Worm (Caenorhabditis elegans) whole organism, late embryonic: ENCODE data around the gene xpb-1.

Experiments used
- F13H6.1 ChIP-seq: sonication (generic microtip); optimal IDR thresholded peaks from 2 replicates; lab custom pipeline; 2016; ENCODE audit warnings: missing genetic modification characterization, missing compliant biosample characterization
- K02D7.2 ChIP-seq: sonication (generic microtip); optimal IDR thresholded peaks from 2 replicates; lab custom pipeline; 2017; ENCODE audit warnings: mild to moderate bottlenecking, missing genetic modification characterization, missing compliant biosample characterization
- Y22D7AL.16 ChIP-seq: sonication (generic microtip); optimal IDR thresholded peaks from 2 replicates; lab custom pipeline; 2016; ENCODE audit warnings: missing genetic modification characterization, missing compliant biosample characterization
- ahr-1 ChIP-seq: sonication (generic microtip); optimal IDR thresholded peaks from 2 replicates; lab custom pipeline; 2016; ENCODE audit warnings: missing genetic modification characterization, missing compliant biosample characterization
- ama-1 ChIP-seq: fragments of 150-350 bp; optimal IDR thresholded peaks from 2 replicates; lab custom pipeline; 2014
- ceh-19 ChIP-seq: fragments of 200-800 bp; sonication (Bioruptor generic); optimal IDR thresholded peaks from 2 replicates; lab custom pipeline; 2018; ENCODE audit warnings: mild to moderate bottlenecking, missing genetic modification characterization, missing compliant biosample characterization
- ceh-22 ChIP-seq: sonication (generic microtip); optimal IDR thresholded peaks from 2 replicates; lab custom pipeline; 2017; ENCODE audit warnings: missing biosample characterization, missing genetic modification characterization
- ceh-24 ChIP-seq: sonication (generic microtip); optimal IDR thresholded peaks from 2 replicates; lab custom pipeline; 2016; ENCODE audit warnings: mild to moderate bottlenecking, missing genetic modification characterization, missing compliant biosample characterization
- ceh-45 ChIP-seq: fragments of 200-800 bp; sonication (Bioruptor generic); IDR thresholded peaks from 2 replicates; pipeline ENCODE4 v1.3.6; 2022; ENCODE audit warnings: missing genetic modification reagents, missing genetic modification characterization, missing compliant biosample characterization
- ceh-48 ChIP-seq: sonication (generic microtip); optimal IDR thresholded peaks from 2 replicates; lab custom pipeline; 2016; ENCODE audit warnings: missing genetic modification characterization, inconsistent platforms, missing compliant biosample characterization
- ceh-6 ChIP-seq: fragments of 200-800 bp; sonication (Bioruptor generic); optimal IDR thresholded peaks from 2 replicates; lab custom pipeline; 2018; ENCODE audit warnings: mild to moderate bottlenecking, missing genetic modification characterization, missing compliant biosample characterization
- ceh-9 ChIP-seq: sonication (generic microtip); optimal IDR thresholded peaks from 2 replicates; lab custom pipeline; 2016; ENCODE audit warnings: mild to moderate bottlenecking, missing genetic modification characterization, inconsistent platforms, missing compliant biosample characterization
- che-1 ChIP-seq: sonication (generic microtip); optimal IDR thresholded peaks from 2 replicates; lab custom pipeline; 2016; ENCODE audit warnings: mild to moderate bottlenecking, missing genetic modification characterization, missing compliant biosample characterization
- dmd-4 ChIP-seq: sonication (generic microtip); optimal IDR thresholded peaks from 2 replicates; lab custom pipeline; 2016; ENCODE audit warnings: borderline replicate concordance, missing genetic modification characterization, missing compliant biosample characterization
- dve-1 ChIP-seq: sonication (generic microtip); optimal IDR thresholded peaks from 2 replicates; lab custom pipeline; 2017; ENCODE audit warnings: antibody characterized with exemption, mild to moderate bottlenecking, missing genetic modification characterization, missing compliant biosample characterization
- ets-4 ChIP-seq: sonication (generic microtip); optimal IDR thresholded peaks from 2 replicates; lab custom pipeline; 2016; ENCODE audit warnings: missing genetic modification characterization, missing compliant biosample characterization
- eyg-1 ChIP-seq: sonication (generic microtip); optimal IDR thresholded peaks from 2 replicates; lab custom pipeline; 2016; ENCODE audit warnings: missing genotype, missing genetic modification characterization, missing compliant biosample characterization
- fax-1 ChIP-seq: sonication (generic microtip); optimal IDR thresholded peaks from 2 replicates; lab custom pipeline; 2016; ENCODE audit warnings: missing genotype, missing genetic modification characterization, missing compliant biosample characterization
- fkh-10 ChIP-seq: fragments of 150-350 bp; optimal IDR thresholded peaks from 2 replicates; lab custom pipeline; 2014; ENCODE audit warnings: missing biosample characterization, missing genetic modification reagents, missing genetic modification characterization
- gmeb-2 ChIP-seq: sonication (generic microtip); optimal IDR thresholded peaks from 2 replicates; lab custom pipeline; 2016; ENCODE audit warnings: missing genetic modification characterization, inconsistent platforms, missing compliant biosample characterization
- hlh-6 ChIP-seq: sonication (generic microtip); optimal IDR thresholded peaks from 2 replicates; lab custom pipeline; 2016; ENCODE audit warnings: missing genotype, missing genetic modification characterization, missing compliant biosample characterization
- lim-6 ChIP-seq: sonication (generic microtip); optimal IDR thresholded peaks from 2 replicates; lab custom pipeline; 2016; ENCODE audit warnings: missing genetic modification characterization, missing compliant biosample characterization
- lin-11 ChIP-seq: fragments of 200-800 bp; sonication (Bioruptor generic); optimal IDR thresholded peaks from 2 replicates; lab custom pipeline; 2018; ENCODE audit warnings: mild to moderate bottlenecking, missing genetic modification characterization, missing compliant biosample characterization
- nhr-232 ChIP-seq: sonication (generic microtip); optimal IDR thresholded peaks from 2 replicates; lab custom pipeline; 2016; ENCODE audit warnings: missing genetic modification characterization, missing compliant biosample characterization
- npax-4 ChIP-seq: sonication (generic microtip); optimal IDR thresholded peaks from 2 replicates; lab custom pipeline; 2016; ENCODE audit warnings: missing genetic modification characterization, missing compliant biosample characterization
- odd-2 ChIP-seq: sonication (generic microtip); optimal IDR thresholded peaks from 2 replicates; lab custom pipeline; 2017; ENCODE audit warnings: antibody characterized with exemption, mild to moderate bottlenecking, missing genetic modification characterization, missing compliant biosample characterization
- pat-9 ChIP-seq: fragments of 200-800 bp; sonication (Bioruptor generic); optimal IDR thresholded peaks from 2 replicates; lab custom pipeline; 2018; ENCODE audit warnings: mild to moderate bottlenecking, missing genetic modification characterization, moderate library complexity, missing compliant biosample characterization
- pha-2 ChIP-seq: sonication (generic microtip); optimal IDR thresholded peaks from 2 replicates; lab custom pipeline; 2017; ENCODE audit warnings: mild to moderate bottlenecking, missing genetic modification characterization, missing compliant biosample characterization
- pros-1 ChIP-seq: fragments of 150-350 bp; optimal IDR thresholded peaks from 2 replicates; lab custom pipeline; 2014; ENCODE audit warnings: missing biosample characterization, missing genetic modification reagents, missing genetic modification characterization
- ref-2 ChIP-seq: sonication (generic microtip); optimal IDR thresholded peaks from 2 replicates; lab custom pipeline; 2016; ENCODE audit warnings: missing genetic modification characterization, missing compliant biosample characterization
- rnt-1 ChIP-seq: sonication (generic microtip); optimal IDR thresholded peaks from 2 replicates; lab custom pipeline; 2016; ENCODE audit warnings: missing genetic modification characterization, missing compliant biosample characterization
- sdc-2 ChIP-seq: sonication (generic microtip); optimal IDR thresholded peaks from 2 replicates; lab custom pipeline; 2016; ENCODE audit warnings: missing genotype, missing genetic modification characterization, missing compliant biosample characterization
- sox-4 ChIP-seq: sonication (generic microtip); optimal IDR thresholded peaks from 2 replicates; lab custom pipeline; 2017; ENCODE audit warnings: mild to moderate bottlenecking, missing genetic modification characterization, inconsistent platforms, missing compliant biosample characterization
- unc-42 ChIP-seq: sonication (generic microtip); optimal IDR thresholded peaks from 2 replicates; lab custom pipeline; 2016; ENCODE audit warnings: missing genotype, missing genetic modification characterization, missing compliant biosample characterization
- unc-55 ChIP-seq: sonication (generic microtip); optimal IDR thresholded peaks from 2 replicates; lab custom pipeline; 2017; ENCODE audit warnings: missing biosample characterization, missing genetic modification reagents, missing genetic modification characterization
- unc-86 ChIP-seq: sonication (generic microtip); optimal IDR thresholded peaks from 2 replicates; lab custom pipeline; 2016; ENCODE audit warnings: missing genetic modification characterization, missing compliant biosample characterization

xpb-1 gene

ce11 chrIII:11523504-11524025 lies 2.9 kb upstream of the xpb-1 start, which contains the start of the genes Y66D12A.16 and such-1:
TSS of gene Y66D12A.16 (plus strand) at chrIII:11523554.
TSS of gene such-1 (minus strand) at chrIII:11523759.
- TF ChIP-seq pat-9 (tag; lab: Kevin White, UChicago) (no peak), ets-4 (tag; lab: Kevin White, UChicago) (no peak), ceh-19 (GFP tag; lab: Kevin White, UChicago) (no peak), dve-1 (tag; lab: Kevin White, UChicago) (no peak), ceh-22 (tag; lab: Kevin White, UChicago) (no peak), hlh-6 (tag; lab: Kevin White, UChicago) (no peak), fax-1 (tag; lab: Kevin White, UChicago) (no peak), unc-86 (tag; lab: Kevin White, UChicago) (no peak), sdc-2 (no peak), odd-2 (tag; lab: Kevin White, UChicago) (no peak), gmeb-2 (no peak), pros-1 (tag; lab: Kevin White, UChicago) (no peak), ahr-1 (tag; lab: Kevin White, UChicago) (no peak), lim-6 (tag; lab: Kevin White, UChicago) (no peak), ceh-48 (no peak), nhr-232 (tag; lab: Kevin White, UChicago) (no peak), F13H6.1 (tag; lab: Kevin White, UChicago) (no peak), lin-11 (tag; lab: Kevin White, UChicago) (no peak), pha-2 (tag; lab: Kevin White, UChicago) (no peak)

DNA sequence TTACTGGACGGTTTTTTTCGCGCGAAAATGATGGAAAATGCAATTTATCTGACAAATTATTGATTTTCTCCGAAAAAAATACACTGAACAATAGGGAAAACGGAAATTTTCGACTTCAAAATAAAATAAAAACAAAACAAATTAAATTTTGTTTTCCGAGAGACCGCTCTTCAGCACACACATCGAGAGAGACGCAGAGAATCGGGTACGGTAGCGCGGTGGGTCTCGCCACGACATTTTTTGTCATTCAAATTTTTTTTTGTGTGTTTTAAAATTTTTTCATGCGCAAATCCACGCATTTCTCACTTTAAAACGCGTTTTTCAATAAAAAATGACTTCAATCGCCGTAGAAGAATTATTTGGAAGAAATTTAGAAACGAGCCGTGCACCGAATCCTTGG lies 2.4 kb upstream of the xpb-1 start:
- TF ChIP-seq ceh-19 (GFP tag; lab: Kevin White, UChicago), result no peak
- no peak for TF ChIP-seq che-1 (tag; lab: Kevin White, UChicago)
- no peak for TF ChIP-seq ref-2 (tag; lab: Kevin White, UChicago)
- no peak for TF ChIP-seq unc-42
- no peak for TF ChIP-seq ceh-9 (tag; lab: Kevin White, UChicago)
- no peak for TF ChIP-seq odd-2 (tag; lab: Kevin White, UChicago)
- TF ChIP-seq dmd-4 (tag; lab: Kevin White, UChicago), result no peak

- TF ChIP-seq unc-42 (no peak), rnt-1 (tag; lab: Kevin White, UChicago) (no peak), ceh-24 (tag; lab: Kevin White, UChicago) (no peak), Y22D7AL.16 (tag; lab: Kevin White, UChicago) (no peak), hlh-6 (tag; lab: Kevin White, UChicago) (no peak), nhr-232 (tag; lab: Kevin White, UChicago) (no peak), eyg-1 (tag; lab: Kevin White, UChicago) (no peak), odd-2 (tag; lab: Kevin White, UChicago) (no peak), che-1 (tag; lab: Kevin White, UChicago) (no peak), npax-4 (tag; lab: Kevin White, UChicago) (no peak), ceh-6 (GFP tag; lab: Kevin White, UChicago) (no peak), ets-4 (tag; lab: Kevin White, UChicago) (no peak), K02D7.2 (tag; lab: Kevin White, UChicago) (no peak), fkh-10 (GFP tag; lab: Kevin White, UChicago) (no peak), ceh-45 (GFP tag; lab: Robert Waterston, UW) (no peak), sox-4 (tag; lab: Kevin White, UChicago) (no peak), dmd-4 (tag; lab: Kevin White, UChicago) (no peak), ama-1 (lab: Kevin White, UChicago) (no peak), unc-55 (GFP tag; lab: Kevin White, UChicago) (no peak), ceh-22 (tag; lab: Kevin White, UChicago) (no peak)
Measured at ce11 chrIII:11534624-11535079, 8.2 kb downstream of the xpb-1 start, which contains the start of gene nrps-1. TSS of gene nrps-1 (plus strand) at chrIII:11534674.
